Worm (Caenorhabditis elegans) whole organism, L3 larva: Measurements from ENCODE around the gene srsx-5.

ENCODE experiments used
- R02D3.7 ChIP-seq: fragments of 150-350 bp; optimal IDR thresholded peaks from 2 replicates; lab custom pipeline; 2014; ENCODE audit warnings: missing biosample characterization, missing genetic modification characterization
- ZK546.5 ChIP-seq: sonication (generic microtip); optimal IDR thresholded peaks from 2 replicates; lab custom pipeline; 2017; ENCODE audit warnings: missing biosample characterization, missing genetic modification characterization
- fos-1 ChIP-seq: fragments of 150-350 bp; optimal IDR thresholded peaks from 2 replicates; lab custom pipeline; 2014; ENCODE audit warnings: missing biosample characterization, missing genetic modification characterization
- mdl-1 ChIP-seq: fragments of 150-350 bp; optimal IDR thresholded peaks from 2 replicates; lab custom pipeline; 2014; ENCODE audit warnings: missing biosample characterization, missing genetic modification characterization
- nhr-77 ChIP-seq: fragments of 150-350 bp; optimal IDR thresholded peaks from 2 replicates; lab custom pipeline; 2014; ENCODE audit warnings: missing biosample characterization, missing genetic modification characterization
- pha-4 ChIP-seq: fragments of 150-350 bp; optimal IDR thresholded peaks from 2 replicates; lab custom pipeline; 2014; ENCODE audit warnings: missing biosample characterization, missing genetic modification reagents, missing genetic modification characterization
- snpc-4 ChIP-seq: fragments of 150-350 bp; optimal IDR thresholded peaks from 2 replicates; lab custom pipeline; 2014; ENCODE audit warnings: missing biosample characterization, missing genetic modification characterization
- unc-39 ChIP-seq: sonication (generic microtip); optimal IDR thresholded peaks from 4 replicates; lab custom pipeline; 2017; ENCODE audit warnings: missing biosample characterization, missing genetic modification characterization

DNA sequence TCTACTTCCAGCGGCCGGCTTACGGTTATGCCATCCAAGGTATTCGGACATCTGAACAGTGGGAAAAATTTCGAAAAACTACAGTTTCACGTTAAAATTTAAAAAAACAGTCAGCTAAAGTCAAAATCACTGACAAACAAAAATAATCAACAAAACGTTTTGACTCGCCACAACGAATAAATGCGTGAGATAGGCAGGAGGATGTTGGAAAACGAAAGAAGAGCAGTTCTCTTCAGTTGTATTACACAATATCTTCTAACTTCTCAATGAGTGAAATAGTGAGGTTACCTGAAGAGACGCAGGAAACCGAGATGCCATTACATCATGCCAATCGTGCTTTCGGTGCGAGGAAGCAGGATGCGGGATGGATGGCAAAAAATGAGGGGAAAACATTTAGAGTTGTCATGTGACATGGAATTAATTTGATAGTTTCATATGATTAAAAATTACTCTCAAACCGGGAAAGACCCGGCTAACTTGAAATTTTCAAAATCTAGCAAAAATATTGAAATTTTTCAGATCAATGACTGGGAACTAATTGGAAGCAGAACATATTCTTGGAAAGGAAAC is 34.9 kb upstream of the srsx-5 start, which contains the start of gene F40A3.6:
- no peak for TF ChIP-seq R02D3.7 (tag; lab: Kevin White, UChicago)
- TF ChIP-seq pha-4 (tag; lab: Kevin White, UChicago), result no peak
- TF ChIP-seq fos-1, result no peak
- TF ChIP-seq snpc-4 (tag; lab: Kevin White, UChicago), result no peak
- no peak for TF ChIP-seq unc-39 (tag; lab: Kevin White, UChicago)
- no peak for TF ChIP-seq ZK546.5 (tag; lab: Kevin White, UChicago)
- no peak for TF ChIP-seq mdl-1 (tag; lab: Kevin White, UChicago)
- TF ChIP-seq nhr-77 (tag; lab: Kevin White, UChicago), result no peak
